Worm (Caenorhabditis elegans) whole organism, late embryonic: Measurements from ENCODE around the gene comt-4.

Source experiments
- T23F11.4 ChIP-seq: fragments of 200-800 bp; sonication (Bioruptor generic); optimal IDR thresholded peaks from 2 replicates; lab custom pipeline; 2018; ENCODE audit warnings: mild to moderate bottlenecking, missing genetic modification characterization, missing compliant biosample characterization
- ama-1 ChIP-seq: fragments of 150-350 bp; optimal IDR thresholded peaks from 2 replicates; lab custom pipeline; 2014
- ceh-30 ChIP-seq: fragments of 150-350 bp; optimal IDR thresholded peaks from 2 replicates; lab custom pipeline; 2014; ENCODE audit warnings: missing biosample characterization, missing genetic modification characterization
- ceh-9 ChIP-seq: sonication (generic microtip); optimal IDR thresholded peaks from 2 replicates; lab custom pipeline; 2016; ENCODE audit warnings: mild to moderate bottlenecking, missing genetic modification characterization, inconsistent platforms, missing compliant biosample characterization
- dve-1 ChIP-seq: sonication (generic microtip); optimal IDR thresholded peaks from 2 replicates; lab custom pipeline; 2017; ENCODE audit warnings: antibody characterized with exemption, mild to moderate bottlenecking, missing genetic modification characterization, missing compliant biosample characterization
- fkh-10 ChIP-seq: fragments of 150-350 bp; optimal IDR thresholded peaks from 2 replicates; lab custom pipeline; 2014; ENCODE audit warnings: missing biosample characterization, missing genetic modification reagents, missing genetic modification characterization
- pha-4 ChIP-seq: fragments of 150-350 bp; optimal IDR thresholded peaks from 2 replicates; lab custom pipeline; 2018; ENCODE audit warnings: missing biosample characterization, missing genetic modification reagents, missing genetic modification characterization
- ref-2 ChIP-seq: sonication (generic microtip); optimal IDR thresholded peaks from 2 replicates; lab custom pipeline; 2016; ENCODE audit warnings: missing genetic modification characterization, missing compliant biosample characterization
- sox-2 ChIP-seq: fragments of 200-800 bp; sonication (Bioruptor generic); IDR thresholded peaks from 2 replicates; pipeline ENCODE4 v1.3.6; 2022; ENCODE audit warnings: missing genetic modification reagents, missing genetic modification characterization, missing compliant biosample characterization
- tbx-2 ChIP-seq: sonication (generic microtip); optimal IDR thresholded peaks from 2 replicates; lab custom pipeline; 2016; ENCODE audit warnings: missing genetic modification characterization, missing compliant biosample characterization
- unc-3 ChIP-seq, 2 experiments: fragments of 200-800 bp in 1 of 2; sonication (Bioruptor generic) in 1 of 2; sonication (generic microtip) in 1 of 2; conservative IDR thresholded peaks in 1 of 2; optimal IDR thresholded peaks in 1 of 2; 2 replicates each; pipeline versions ENCODE4 v1.3.6 to Lab custom; 2016 to 2022; ENCODE audit warnings: missing compliant biosample characterization in 2 of 2, missing genetic modification characterization in 2 of 2, missing genetic modification reagents in 1 of 2
- unc-86 ChIP-seq: sonication (generic microtip); optimal IDR thresholded peaks from 2 replicates; lab custom pipeline; 2016; ENCODE audit warnings: missing genetic modification characterization, missing compliant biosample characterization

- TF ChIP-seq dve-1 (tag; lab: Kevin White, UChicago) (no peak), T23F11.4 (GFP tag; lab: Kevin White, UChicago) (no peak), pha-4 (no peak), ref-2 (tag; lab: Kevin White, UChicago) (no peak), sox-2 (GFP tag; lab: Robert Waterston, UW) (no peak), fkh-10 (GFP tag; lab: Kevin White, UChicago) (no peak), ceh-9 (tag; lab: Kevin White, UChicago) (no peak), unc-86 (tag; lab: Kevin White, UChicago) (no peak), ama-1 (no peak), unc-3 (GFP tag; conservative IDR thresholded peaks at IDR 0.05; lab: Robert Waterston, UW) (no peak), unc-3 (tag; optimal IDR thresholded peaks at IDR 0.05; lab: Kevin White, UChicago) (no peak), ceh-30 (tag; lab: Kevin White, UChicago) (no peak), tbx-2 (no peak)
Observed at ce11 chrV:2081894-2082293, 31.9 kb upstream of the comt-4 start.
